Fruit fly (Drosophila melanogaster): ENCODE results near the gene PolrMT.

The PolrMT gene

DNA sequence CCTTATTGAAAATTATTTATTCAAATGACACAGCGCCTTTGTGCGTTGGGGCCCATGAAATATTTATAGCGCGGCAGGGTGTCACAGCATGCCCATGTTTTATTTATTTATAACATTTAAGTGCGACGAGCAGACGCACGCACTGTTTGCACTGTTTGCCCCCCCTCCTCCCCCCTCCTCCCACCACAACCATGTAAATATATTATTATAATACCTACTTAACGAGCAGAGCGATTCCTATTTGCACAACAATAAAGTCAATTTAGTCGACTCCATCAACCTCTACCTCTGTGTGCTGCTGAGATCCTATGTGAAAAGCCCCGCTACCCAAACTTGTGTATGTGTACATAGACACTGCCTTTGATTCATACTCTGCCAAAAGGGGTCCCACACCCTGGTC lies 13.4 kb downstream of the PolrMT start (continued):
- TF ChIP-seq jigr1 (GFP tag; IDR thresholded peaks at IDR 0.05) (no peak), CG1024 (GFP tag; IDR thresholded peaks at IDR 0.05) (peak; percentile 32; the same call in 1 of the 2 replicates), stc (GFP tag; IDR thresholded peaks at IDR 0.05) (no peak; the same call in 1 of the 2 replicates), Stat92E (GFP tag; optimal IDR thresholded peaks at IDR 0.05) (no peak), CG15601 (tag; optimal IDR thresholded peaks at IDR 0.05) (peak; percentile 9), dm (GFP tag; optimal IDR thresholded peaks at IDR 0.05) (no peak), CG11504 (tag; optimal IDR thresholded peaks at IDR 0.05) (peak; percentile 24), CG8281 (tag; optimal IDR thresholded peaks at IDR 0.05) (no peak), CG34422 (GFP tag; IDR thresholded peaks at IDR 0.05) (no peak), vvl (GFP tag; IDR thresholded peaks at IDR 0.05) (peak; percentile 72), CG15011 (GFP tag; optimal IDR thresholded peaks at IDR 0.05) (peak; percentile 23), CG9797 (GFP tag; optimal IDR thresholded peaks at IDR 0.05) (no peak), croc (GFP tag; conservative IDR thresholded peaks at IDR 0.05) (no peak), lab (GFP tag; optimal IDR thresholded peaks at IDR 0.05) (peak; percentile 69), dmrt99B (tag; optimal IDR thresholded peaks at IDR 0.05) (peak; percentile 35), p53 (GFP tag; optimal IDR thresholded peaks at IDR 0.05) (no peak), CG7271 (tag; optimal IDR thresholded peaks at IDR 0.05) (no peak), BtbVII (GFP tag; optimal IDR thresholded peaks at IDR 0.05) (no peak), CG8388 (GFP tag; optimal IDR thresholded peaks at IDR 0.05) (no peak), CG6765 (GFP tag; optimal IDR thresholded peaks at IDR 0.05) (peak; percentile 42), Mrtf (GFP tag; IDR thresholded peaks at IDR 0.05) (no peak), CG10565 (GFP tag; optimal IDR thresholded peaks at IDR 0.05) (no peak), CG11696 (GFP tag; IDR thresholded peaks at IDR 0.05) (no peak), B-H2 (GFP tag; optimal IDR thresholded peaks at IDR 0.05) (peak; percentile 3), az2 (GFP tag; optimal IDR thresholded peaks at IDR 0.05) (no peak), seq (GFP tag; IDR thresholded peaks at IDR 0.05) (no peak), Med (GFP tag) (peak; percentile 68), HHEX (GFP tag; optimal IDR thresholded peaks at IDR 0.05) (no peak), CG13424 (tag; optimal IDR thresholded peaks at IDR 0.05) (peak; percentile 20), Elba2 (GFP tag; optimal IDR thresholded peaks at IDR 0.05) (no peak), CG30020 (tag; optimal IDR thresholded peaks at IDR 0.05) (no peak), Fer1 (GFP tag; optimal IDR thresholded peaks at IDR 0.05) (peak; percentile 54), CG33557 (GFP tag; optimal IDR thresholded peaks at IDR 0.05) (no peak), pros (GFP tag; optimal IDR thresholded peaks at IDR 0.05) (no peak), CrebB (tag; optimal IDR thresholded peaks at IDR 0.05) (peak; percentile 60), NfI (GFP tag; optimal IDR thresholded peaks at IDR 0.05) (no peak), CG16863 (GFP tag; optimal IDR thresholded peaks at IDR 0.05) (no peak), Six4 (GFP tag; optimal IDR thresholded peaks at IDR 0.05) (no peak), Drgx (GFP tag; IDR thresholded peaks at IDR 0.05) (no peak), pzg (GFP tag; optimal IDR thresholded peaks at IDR 0.05) (no peak), chinmo (GFP tag; IDR thresholded peaks at IDR 0.05; ENCODE audit: partially characterized antibody) (no peak), CG32767 (GFP tag; IDR thresholded peaks at IDR 0.05) (no peak), Hmr (GFP tag; optimal IDR thresholded peaks at IDR 0.05) (peak; percentile 69), grn (GFP tag; optimal IDR thresholded peaks at IDR 0.05) (no peak), jing (GFP tag; optimal IDR thresholded peaks at IDR 0.05) (no peak), nom (GFP tag; optimal IDR thresholded peaks at IDR 0.05) (no peak), twi (tag; optimal IDR thresholded peaks at IDR 0.05) (no peak), CG1603 (tag; optimal IDR thresholded peaks at IDR 0.05) (peak; percentile 55), otp (GFP tag; IDR thresholded peaks at IDR 0.05) (peak; percentile 72; the same call in 2 of the 3 replicates), gem (tag; optimal IDR thresholded peaks at IDR 0.05) (peak; percentile 59), CG14667 (GFP tag; IDR thresholded peaks at IDR 0.05) (no peak)
